Worm (Caenorhabditis elegans): Measurements from ENCODE around the gene top-2.

DNA sequence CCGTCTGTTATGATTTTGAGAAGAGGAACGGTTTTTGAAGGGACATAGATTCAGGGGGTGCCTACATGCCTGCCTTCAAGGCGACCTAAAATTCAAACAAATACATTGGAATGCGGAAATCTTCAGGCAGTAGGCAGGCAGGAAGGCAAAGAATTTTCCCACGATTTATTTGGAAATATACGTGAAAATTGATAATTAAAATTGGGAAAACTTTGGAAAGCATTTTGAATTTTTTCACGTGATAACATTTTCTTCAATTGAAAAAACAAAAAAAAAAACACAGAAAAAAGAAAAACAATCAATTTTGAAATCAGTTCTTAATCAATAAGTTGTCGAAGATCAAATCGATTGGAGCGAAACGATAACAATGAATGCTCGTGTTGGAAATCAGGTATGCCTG is 31.3 kb downstream of the top-2 start, which contains the start of gene ZK930.4:
- TF ChIP-seq ceh-100 (GFP tag; IDR thresholded peaks at IDR 0.05) (no peak), unc-62 (GFP tag; optimal IDR thresholded peaks at IDR 0.05) (no peak), egl-18 (GFP tag; IDR thresholded peaks at IDR 0.05) (no peak), ccch-3 (GFP tag; optimal IDR thresholded peaks at IDR 0.05) (no peak), pha-4 (tag; optimal IDR thresholded peaks at IDR 0.05) (no peak), mes-4 (tag; optimal IDR thresholded peaks at IDR 0.05) (no peak), Y67H2A.10 (GFP tag; conservative IDR thresholded peaks at IDR 0.05) (no peak), ets-4 (GFP tag; optimal IDR thresholded peaks at IDR 0.05) (no peak)

Data from whole organism, young adult.